Worm (Caenorhabditis elegans) whole organism, L3 larva: ENCODE data around the gene F27B10.1.

Source experiments
- ZK546.5 ChIP-seq: sonication (generic microtip); optimal IDR thresholded peaks from 2 replicates; lab custom pipeline; 2017; ENCODE audit warnings: missing biosample characterization, missing genetic modification characterization
- ceh-16 ChIP-seq: sonication (generic microtip); optimal IDR thresholded peaks from 2 replicates; lab custom pipeline; 2017; ENCODE audit warnings: missing biosample characterization, missing genetic modification characterization
- ceh-28 ChIP-seq: fragments of 150-350 bp; optimal IDR thresholded peaks from 2 replicates; lab custom pipeline; 2014; ENCODE audit warnings: missing biosample characterization, missing genetic modification reagents, missing genetic modification characterization
- ceh-82 ChIP-seq: fragments of 150-350 bp; optimal IDR thresholded peaks from 2 replicates; lab custom pipeline; 2014; ENCODE audit warnings: missing biosample characterization, missing genetic modification characterization
- ceh-9 ChIP-seq: sonication (generic microtip); optimal IDR thresholded peaks from 2 replicates; lab custom pipeline; 2018; ENCODE audit warnings: missing biosample characterization, missing genetic modification characterization
- daf-12 ChIP-seq: fragments of 150-350 bp; optimal IDR thresholded peaks from 2 replicates; lab custom pipeline; 2014; ENCODE audit warnings: missing biosample characterization, missing genetic modification reagents, missing genetic modification characterization
- egl-5 ChIP-seq: fragments of 150-350 bp; optimal IDR thresholded peaks from 2 replicates; lab custom pipeline; 2017; ENCODE audit warnings: missing biosample characterization, missing genetic modification reagents, missing genetic modification characterization, inconsistent platforms
- elt-1 ChIP-seq: fragments of 150-350 bp; optimal IDR thresholded peaks from 2 replicates; lab custom pipeline; 2014; ENCODE audit warnings: missing biosample characterization, missing genetic modification characterization
- elt-2 ChIP-seq: sonication (generic microtip); optimal IDR thresholded peaks from 2 replicates; lab custom pipeline; 2016; ENCODE audit warnings: missing genetic modification reagents, mild to moderate bottlenecking, missing genetic modification characterization, missing compliant biosample characterization
- fkh-10 ChIP-seq: sonication (generic microtip); optimal IDR thresholded peaks from 2 replicates; lab custom pipeline; 2017; ENCODE audit warnings: missing biosample characterization, missing genetic modification reagents, missing genetic modification characterization
- fkh-2 ChIP-seq: fragments of 150-350 bp; optimal IDR thresholded peaks from 2 replicates; lab custom pipeline; 2014; ENCODE audit warnings: missing biosample characterization, missing genetic modification reagents, missing genetic modification characterization
- fos-1 ChIP-seq: fragments of 150-350 bp; optimal IDR thresholded peaks from 2 replicates; lab custom pipeline; 2014; ENCODE audit warnings: missing biosample characterization, missing genetic modification characterization
- hmg-11 ChIP-seq: sonication (generic microtip); optimal IDR thresholded peaks from 2 replicates; lab custom pipeline; 2016; ENCODE audit warnings: missing genetic modification characterization, missing compliant biosample characterization
- jun-1 ChIP-seq: fragments of 150-350 bp; optimal IDR thresholded peaks from 2 replicates; lab custom pipeline; 2014; ENCODE audit warnings: missing biosample characterization, missing genetic modification reagents, missing genetic modification characterization
- lsy-12 ChIP-seq: sonication (generic microtip); optimal IDR thresholded peaks from 2 replicates; lab custom pipeline; 2016; ENCODE audit warnings: mild to moderate bottlenecking, missing genetic modification characterization, missing compliant biosample characterization
- mdl-1 ChIP-seq: fragments of 150-350 bp; optimal IDR thresholded peaks from 2 replicates; lab custom pipeline; 2014; ENCODE audit warnings: missing biosample characterization, missing genetic modification characterization
- mml-1 ChIP-seq: fragments of 150-350 bp; sonication (generic microtip); optimal IDR thresholded peaks from 3 replicates; lab custom pipeline; 2014; ENCODE audit warnings: missing biosample characterization, missing genetic modification characterization
- nfya-1 ChIP-seq: sonication (generic microtip); optimal IDR thresholded peaks from 2 replicates; lab custom pipeline; 2017; ENCODE audit warnings: missing genetic modification characterization, mild to moderate bottlenecking, missing compliant biosample characterization, antibody characterized with exemption, moderate library complexity; ENCODE audit not compliant: insufficient read depth
- nhr-11 ChIP-seq: fragments of 150-350 bp; optimal IDR thresholded peaks from 2 replicates; lab custom pipeline; 2014; ENCODE audit warnings: missing biosample characterization, missing genetic modification characterization
- nhr-12 ChIP-seq: fragments of 150-350 bp; optimal IDR thresholded peaks from 2 replicates; lab custom pipeline; 2014; ENCODE audit warnings: missing biosample characterization, missing genetic modification characterization
- nhr-23 ChIP-seq: fragments of 150-350 bp; optimal IDR thresholded peaks from 2 replicates; lab custom pipeline; 2014; ENCODE audit warnings: missing biosample characterization, missing genetic modification reagents, missing genetic modification characterization
- nhr-237 ChIP-seq: fragments of 150-350 bp; optimal IDR thresholded peaks from 2 replicates; lab custom pipeline; 2014; ENCODE audit warnings: missing biosample characterization, missing genetic modification characterization
- nhr-25 ChIP-seq: sonication (generic microtip); optimal IDR thresholded peaks from 2 replicates; lab custom pipeline; 2017; ENCODE audit warnings: missing biosample characterization, missing genetic modification characterization
- nhr-28 ChIP-seq: fragments of 150-350 bp; optimal IDR thresholded peaks from 2 replicates; lab custom pipeline; 2014; ENCODE audit warnings: missing biosample characterization, missing genetic modification characterization
- nhr-43 ChIP-seq: sonication (generic microtip); optimal IDR thresholded peaks from 2 replicates; lab custom pipeline; 2016; ENCODE audit warnings: mild to moderate bottlenecking, missing genetic modification characterization, missing compliant biosample characterization; ENCODE audit not compliant: poor library complexity, severe bottlenecking
- nhr-77 ChIP-seq: fragments of 150-350 bp; optimal IDR thresholded peaks from 2 replicates; lab custom pipeline; 2014; ENCODE audit warnings: missing biosample characterization, missing genetic modification characterization
- pha-4 ChIP-seq: fragments of 150-350 bp; optimal IDR thresholded peaks from 2 replicates; lab custom pipeline; 2014; ENCODE audit warnings: missing biosample characterization, missing genetic modification reagents, missing genetic modification characterization
- pqm-1 ChIP-seq: fragments of 150-350 bp; optimal IDR thresholded peaks from 2 replicates; lab custom pipeline; 2017; ENCODE audit warnings: missing biosample characterization, missing genetic modification characterization, inconsistent platforms
- sea-2 ChIP-seq: fragments of 150-350 bp; sonication (generic microtip); optimal IDR thresholded peaks from 4 replicates; lab custom pipeline; 2014; ENCODE audit warnings: missing biosample characterization, missing genetic modification reagents, missing genetic modification characterization
- skn-1 ChIP-seq: fragments of 150-350 bp; optimal IDR thresholded peaks from 2 replicates; lab custom pipeline; 2014; ENCODE audit warnings: missing biosample characterization, missing genetic modification characterization
- snpc-4 ChIP-seq: fragments of 150-350 bp; optimal IDR thresholded peaks from 2 replicates; lab custom pipeline; 2014; ENCODE audit warnings: missing biosample characterization, missing genetic modification characterization
- tbx-2 ChIP-seq: sonication (generic microtip); optimal IDR thresholded peaks from 2 replicates; lab custom pipeline; 2016; ENCODE audit warnings: mild to moderate bottlenecking, missing genetic modification characterization, missing compliant biosample characterization
- unc-39 ChIP-seq: sonication (generic microtip); optimal IDR thresholded peaks from 4 replicates; lab custom pipeline; 2017; ENCODE audit warnings: missing biosample characterization, missing genetic modification characterization
- unc-62 ChIP-seq: fragments of 150-350 bp; sonication (generic microtip); optimal IDR thresholded peaks from 4 replicates; lab custom pipeline; 2014; ENCODE audit warnings: missing biosample characterization, missing genetic modification reagents, missing genetic modification characterization
- ztf-4 ChIP-seq: fragments of 150-350 bp; optimal IDR thresholded peaks from 2 replicates; lab custom pipeline; 2014; ENCODE audit warnings: missing biosample characterization, missing genetic modification characterization

Gene F27B10.1

DNA sequence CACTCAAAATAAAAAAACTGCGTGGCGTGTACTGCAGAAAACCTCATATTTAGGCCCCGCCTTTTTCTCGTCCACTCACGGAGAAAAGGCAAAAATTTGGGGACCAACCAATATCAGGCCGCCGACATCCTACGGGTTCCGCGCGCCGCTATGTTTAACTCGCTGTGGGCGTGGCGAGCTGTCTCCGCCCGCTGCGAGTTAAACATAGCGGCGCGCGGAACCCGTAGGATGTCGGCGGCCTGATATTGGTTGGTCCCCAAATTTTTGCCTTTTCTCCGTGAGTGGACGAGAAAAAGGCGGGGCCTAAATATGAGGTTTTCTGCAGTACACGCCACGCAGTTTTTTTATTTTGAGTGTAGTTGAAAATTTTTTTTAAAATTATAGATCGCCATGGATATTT, 9.6 kb upstream of the F27B10.1 start, which contains the start of gene tmem-258:
Gene tmem-258 (plus strand): TSS at position 385 of the 400 bp plus-strand sequence.
- TF ChIP-seq snpc-4 (tag; lab: Kevin White, UChicago) = peak; percentile 50

DNA sequence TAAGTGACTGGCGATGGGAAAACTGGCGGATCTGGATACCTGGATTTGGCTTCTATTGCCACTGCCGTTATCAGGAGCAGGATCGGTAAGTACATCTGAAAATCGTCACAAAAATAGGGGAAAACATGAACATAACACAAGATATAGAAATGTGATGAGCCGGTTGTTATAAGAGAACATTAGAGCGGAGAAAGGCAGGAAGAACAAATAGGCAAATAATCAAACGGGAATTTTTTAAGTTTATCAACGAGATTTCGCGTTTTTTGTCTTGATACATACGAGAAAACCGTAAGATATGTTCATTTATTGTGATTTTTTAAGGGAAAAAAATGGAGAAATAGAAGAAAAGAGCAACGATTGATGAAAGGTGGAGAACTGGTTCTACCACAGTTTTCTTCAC, 7.2 kb upstream of the F27B10.1 start, which contains the start of gene Y57E12AR.1:
Gene Y57E12AR.1 (minus strand): TSS at position 101 of the 400 bp plus-strand sequence.
- TF ChIP-seq lsy-12 (tag; lab: Kevin White, UChicago) = no peak
- TF ChIP-seq fos-1 = no peak
- no peak for TF ChIP-seq pqm-1
- no peak for TF ChIP-seq nhr-28
- TF ChIP-seq ceh-82 = no peak
- TF ChIP-seq pha-4 (tag; lab: Kevin White, UChicago) = no peak
- TF ChIP-seq unc-39 (tag; lab: Kevin White, UChicago) = no peak
- no peak for TF ChIP-seq elt-1 (tag; lab: Kevin White, UChicago)

DNA sequence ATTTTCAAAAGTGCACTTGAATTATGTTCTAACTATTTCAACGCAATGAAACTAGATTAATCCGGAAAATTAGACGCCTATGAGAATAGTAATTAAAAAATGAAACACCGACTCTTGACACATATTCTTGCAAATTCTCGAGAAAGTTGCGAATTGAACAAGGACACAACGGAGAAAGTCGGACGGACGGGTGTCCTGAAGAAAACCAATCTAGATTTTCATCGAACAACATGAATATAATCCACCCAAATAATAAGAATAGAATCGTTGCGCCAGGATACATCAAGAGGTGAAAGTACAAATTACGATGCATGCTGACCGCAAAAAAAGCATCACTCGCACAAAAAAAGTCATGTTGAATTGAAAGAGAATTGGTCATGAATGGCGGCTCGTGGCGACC, 3.5 kb upstream of the F27B10.1 start:
- TF ChIP-seq jun-1 (tag; lab: Kevin White, UChicago) (no peak), egl-5 (no peak), mml-1 (tag; lab: Kevin White, UChicago) (no peak), tbx-2 (tag; lab: Kevin White, UChicago) (no peak), ceh-28 (tag; lab: Kevin White, UChicago) (no peak), fkh-10 (GFP tag; lab: Kevin White, UChicago) (no peak), ceh-82 (no peak), skn-1 (tag; lab: Kevin White, UChicago) (no peak), nhr-25 (tag; lab: Kevin White, UChicago) (no peak), nhr-77 (tag; lab: Kevin White, UChicago) (no peak), ceh-9 (tag; lab: Kevin White, UChicago) (no peak), fos-1 (no peak), mdl-1 (no peak), nhr-11 (tag; lab: Kevin White, UChicago) (no peak)

DNA sequence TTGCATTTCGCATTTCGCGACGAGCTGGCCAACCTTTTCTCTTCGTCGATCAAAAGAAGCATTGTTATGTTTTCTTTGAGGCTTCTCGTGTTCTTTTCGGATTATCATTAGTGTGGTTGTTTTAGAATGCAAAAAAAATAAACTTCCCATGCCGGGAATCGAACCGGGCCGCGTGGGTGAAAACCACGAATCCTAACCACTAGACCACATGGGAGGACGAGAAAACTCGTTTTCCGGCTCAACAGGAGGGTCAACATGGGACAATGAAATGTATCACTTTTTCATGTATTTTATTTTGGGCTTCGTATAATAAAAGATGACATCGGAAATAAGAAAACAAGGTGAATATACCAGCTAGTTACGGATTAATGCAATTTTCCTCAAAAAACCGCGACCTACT, 2.8 kb upstream of the F27B10.1 start:
- TF ChIP-seq ztf-4 (no peak), mml-1 (tag; lab: Kevin White, UChicago) (no peak)

DNA sequence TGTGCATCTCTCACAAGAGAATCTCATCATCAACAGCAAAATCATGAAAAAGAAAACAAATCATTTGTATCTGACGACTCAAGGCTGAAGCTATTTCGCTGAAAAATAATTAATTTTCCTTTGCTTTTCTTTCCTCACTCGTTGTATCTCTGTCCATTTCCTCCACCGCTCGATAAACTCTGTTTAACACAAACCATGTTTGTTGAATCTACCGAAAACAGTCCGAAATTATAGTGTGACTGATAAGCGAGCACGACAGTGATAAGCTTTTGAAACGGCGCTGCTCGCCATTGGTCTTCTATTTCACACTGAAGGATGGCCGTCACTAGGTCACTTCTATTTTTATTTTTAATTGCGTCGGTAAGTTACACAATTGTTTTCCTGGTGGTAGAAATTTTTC, 3.2 kb downstream of the F27B10.1 start, which contains the start of gene npa-1:
Gene npa-1 (plus strand): TSS at position 142 of the 400 bp plus-strand sequence.
- no peak for TF ChIP-seq hmg-11 (tag; lab: Kevin White, UChicago)
- no peak for TF ChIP-seq nhr-12 (tag; lab: Kevin White, UChicago)
- TF ChIP-seq elt-1 (tag; lab: Kevin White, UChicago) = no peak
- TF ChIP-seq pqm-1 = peak; percentile 63
- no peak for TF ChIP-seq skn-1 (tag; lab: Kevin White, UChicago)
- TF ChIP-seq nhr-11 (tag; lab: Kevin White, UChicago) = no peak
- peak; percentile 48 for TF ChIP-seq elt-2 (tag; lab: Kevin White, UChicago)
- TF ChIP-seq mml-1 (tag; lab: Kevin White, UChicago) = no peak

DNA sequence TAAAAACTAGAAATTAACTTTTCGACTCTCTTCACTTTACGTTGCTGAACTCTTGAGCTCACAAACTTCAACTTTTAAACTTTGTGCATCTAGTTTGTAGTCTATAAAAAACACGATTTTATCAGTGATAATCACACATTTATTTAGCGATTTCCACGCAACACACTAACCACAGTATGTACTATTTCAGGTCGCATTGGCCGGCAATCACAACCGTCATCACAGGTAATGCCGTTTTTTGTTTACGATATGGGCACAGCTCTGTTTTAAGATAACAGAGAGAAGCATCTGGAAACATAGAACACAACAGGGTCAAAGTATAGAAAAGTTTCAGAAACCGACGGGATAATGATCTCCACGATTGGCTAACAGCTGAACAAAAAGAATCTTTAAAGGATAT, 3.8 kb downstream of the F27B10.1 start:
- TF ChIP-seq nhr-43 (tag; lab: Kevin White, UChicago) (no peak), pha-4 (tag; lab: Kevin White, UChicago) (peak; percentile 51), sea-2 (GFP tag; lab: Kevin White, UChicago) (no peak), egl-5 (no peak), nhr-77 (tag; lab: Kevin White, UChicago) (no peak), nfya-1 (tag; lab: Kevin White, UChicago) (no peak), unc-39 (tag; lab: Kevin White, UChicago) (no peak), fos-1 (no peak), elt-2 (tag; lab: Kevin White, UChicago) (peak; percentile 88), pqm-1 (peak; percentile 76)

DNA sequence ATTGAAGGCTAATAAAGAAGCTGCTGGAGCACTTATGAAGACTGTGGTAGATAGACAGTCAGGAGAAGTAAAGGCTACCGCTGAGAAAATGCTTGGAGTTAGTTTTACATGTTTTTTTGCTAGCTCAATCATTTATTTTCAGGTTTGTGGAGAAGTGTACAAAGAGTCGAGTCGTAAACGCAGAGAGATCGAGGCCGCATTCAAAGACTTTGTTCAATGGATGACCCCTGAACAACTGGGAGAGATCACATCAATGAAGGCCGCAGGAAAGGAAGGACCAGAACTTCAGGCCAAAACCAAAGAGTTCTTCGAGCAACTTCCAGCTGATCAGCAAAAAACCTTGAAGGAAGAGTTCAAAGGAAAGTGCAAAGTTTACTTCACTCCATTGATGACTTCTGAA, 6.4 kb downstream of the F27B10.1 start:
- TF ChIP-seq nhr-77 (tag; lab: Kevin White, UChicago) = no peak
- TF ChIP-seq fkh-10 (GFP tag; lab: Kevin White, UChicago) = no peak
- TF ChIP-seq ZK546.5 (tag; lab: Kevin White, UChicago) = no peak
- no peak for TF ChIP-seq unc-39 (tag; lab: Kevin White, UChicago)
- TF ChIP-seq ceh-9 (tag; lab: Kevin White, UChicago) = no peak
- no peak for TF ChIP-seq fkh-2 (tag; lab: Kevin White, UChicago)
- TF ChIP-seq nhr-23 (tag; lab: Kevin White, UChicago) = no peak
- no peak for TF ChIP-seq pqm-1
- TF ChIP-seq tbx-2 (tag; lab: Kevin White, UChicago) = no peak
- no peak for TF ChIP-seq ceh-16 (tag; lab: Kevin White, UChicago)
- no peak for TF ChIP-seq nhr-237 (tag; lab: Kevin White, UChicago)
- TF ChIP-seq unc-62 (GFP tag; lab: Kevin White, UChicago) = no peak
- TF ChIP-seq ceh-28 (tag; lab: Kevin White, UChicago) = no peak
- no peak for TF ChIP-seq nhr-43 (tag; lab: Kevin White, UChicago)
- no peak for TF ChIP-seq nhr-12 (tag; lab: Kevin White, UChicago)
- no peak for TF ChIP-seq nhr-28
- no peak for TF ChIP-seq daf-12 (tag; lab: Kevin White, UChicago)
- no peak for TF ChIP-seq ceh-82
- TF ChIP-seq nhr-11 (tag; lab: Kevin White, UChicago) = no peak
